Worm (Caenorhabditis elegans) whole organism, mixed stage, embryonic: ENCODE data around the gene ptp-3.

Experiments used
- blmp-1 ChIP-seq: fragments of 150-350 bp; optimal IDR thresholded peaks from 2 replicates; lab custom pipeline; 2014; ENCODE audit warnings: missing biosample characterization, missing genetic modification characterization
- ceh-39 ChIP-seq: fragments of 150-350 bp; optimal IDR thresholded peaks from 2 replicates; lab custom pipeline; 2014; ENCODE audit warnings: missing biosample characterization, missing genetic modification characterization
- ceh-43 ChIP-seq: fragments of 200-800 bp; sonication (Bioruptor generic); optimal IDR thresholded peaks from 2 replicates; lab custom pipeline; 2018; ENCODE audit warnings: mild to moderate bottlenecking, missing genetic modification characterization, moderate library complexity, missing compliant biosample characterization
- ces-1 ChIP-seq: fragments of 150-350 bp; optimal IDR thresholded peaks from 2 replicates; lab custom pipeline; 2014; ENCODE audit warnings: missing biosample characterization, missing genetic modification reagents, missing genetic modification characterization
- drap-1 ChIP-seq: fragments of 200-800 bp; sonication (Bioruptor generic); optimal IDR thresholded peaks from 3 replicates; lab custom pipeline; 2018; ENCODE audit warnings: mild to moderate bottlenecking, missing genetic modification characterization, missing compliant biosample characterization
- elt-1 ChIP-seq: sonication (generic microtip); optimal IDR thresholded peaks from 2 replicates; lab custom pipeline; 2017; ENCODE audit warnings: missing genetic modification characterization, mild to moderate bottlenecking, missing compliant biosample characterization, antibody characterized with exemption, moderate library complexity, borderline replicate concordance; ENCODE audit not compliant: insufficient read depth
- elt-3 ChIP-seq: fragments of 150-350 bp; optimal IDR thresholded peaks from 2 replicates; lab custom pipeline; 2014; ENCODE audit warnings: missing biosample characterization, missing genetic modification characterization
- flh-1 ChIP-seq: fragments of 200-800 bp; sonication (Bioruptor generic); optimal IDR thresholded peaks from 2 replicates; lab custom pipeline; 2018; ENCODE audit warnings: mild to moderate bottlenecking, missing genetic modification characterization, moderate library complexity, missing compliant biosample characterization
- ham-2 ChIP-seq: fragments of 200-800 bp; sonication (Bioruptor generic); optimal IDR thresholded peaks from 2 replicates; lab custom pipeline; 2018; ENCODE audit warnings: mild to moderate bottlenecking, missing genetic modification characterization, missing compliant biosample characterization
- hlh-1 ChIP-seq: fragments of 150-350 bp; optimal IDR thresholded peaks from 2 replicates; lab custom pipeline; 2014; ENCODE audit warnings: missing biosample characterization, missing genetic modification reagents, missing genetic modification characterization
- lin-13 ChIP-seq: fragments of 150-350 bp; optimal IDR thresholded peaks from 2 replicates; lab custom pipeline; 2014; ENCODE audit warnings: missing biosample characterization, missing genetic modification characterization
- lin-32 ChIP-seq: fragments of 200-800 bp; sonication (Bioruptor generic); optimal IDR thresholded peaks from 2 replicates; lab custom pipeline; 2018; ENCODE audit warnings: mild to moderate bottlenecking, missing genetic modification characterization, missing compliant biosample characterization
- lsy-2 ChIP-seq: fragments of 150-350 bp; optimal IDR thresholded peaks from 2 replicates; lab custom pipeline; 2014; ENCODE audit warnings: missing biosample characterization, missing genetic modification characterization
- mab-5 ChIP-seq: fragments of 150-350 bp; optimal IDR thresholded peaks from 2 replicates; lab custom pipeline; 2014; ENCODE audit warnings: missing biosample characterization, missing genetic modification characterization
- mep-1 ChIP-seq: fragments of 150-350 bp; optimal IDR thresholded peaks from 2 replicates; lab custom pipeline; 2017; ENCODE audit warnings: missing biosample characterization, missing genetic modification reagents, missing genetic modification characterization, inconsistent platforms
- mls-2 ChIP-seq: sonication (generic microtip); optimal IDR thresholded peaks from 2 replicates; lab custom pipeline; 2016; ENCODE audit warnings: mild to moderate bottlenecking, missing genetic modification characterization, moderate library complexity, missing compliant biosample characterization
- nhr-2 ChIP-seq: fragments of 150-350 bp; optimal IDR thresholded peaks from 2 replicates; lab custom pipeline; 2014; ENCODE audit warnings: missing biosample characterization, missing genetic modification characterization
- nhr-237 ChIP-seq: fragments of 150-350 bp; optimal IDR thresholded peaks from 2 replicates; lab custom pipeline; 2014; ENCODE audit warnings: missing biosample characterization, missing genetic modification characterization
- nhr-76 ChIP-seq: sonication (generic microtip); optimal IDR thresholded peaks from 2 replicates; lab custom pipeline; 2017; ENCODE audit warnings: missing biosample characterization, missing genetic modification characterization
- sem-2 ChIP-seq: fragments of 200-800 bp; sonication (Bioruptor generic); optimal IDR thresholded peaks from 2 replicates; lab custom pipeline; 2018; ENCODE audit warnings: mild to moderate bottlenecking, missing genetic modification characterization, missing compliant biosample characterization
- snpc-4 ChIP-seq: fragments of 150-350 bp; optimal IDR thresholded peaks from 2 replicates; lab custom pipeline; 2014; ENCODE audit warnings: missing biosample characterization, missing genetic modification characterization
- sptf-1 ChIP-seq: sonication (generic microtip); optimal IDR thresholded peaks from 2 replicates; lab custom pipeline; 2017; ENCODE audit warnings: mild to moderate bottlenecking, missing genetic modification characterization, moderate library complexity, missing compliant biosample characterization
- tbx-8 ChIP-seq: fragments of 200-800 bp; sonication (Bioruptor generic); optimal IDR thresholded peaks from 2 replicates; lab custom pipeline; 2018; ENCODE audit warnings: mild to moderate bottlenecking, missing genetic modification characterization, moderate library complexity, missing compliant biosample characterization
- unc-120 ChIP-seq: sonication (generic microtip); optimal IDR thresholded peaks from 2 replicates; lab custom pipeline; 2017; ENCODE audit warnings: missing genetic modification characterization, missing compliant biosample characterization; ENCODE audit not compliant: poor library complexity, severe bottlenecking
- unc-39 ChIP-seq: fragments of 150-350 bp; optimal IDR thresholded peaks from 2 replicates; lab custom pipeline; 2014; ENCODE audit warnings: missing biosample characterization, missing genetic modification characterization
- ztf-11 ChIP-seq: fragments of 150-350 bp; optimal IDR thresholded peaks from 2 replicates; lab custom pipeline; 2014; ENCODE audit warnings: missing biosample characterization, missing genetic modification characterization

Gene ptp-3

DNA sequence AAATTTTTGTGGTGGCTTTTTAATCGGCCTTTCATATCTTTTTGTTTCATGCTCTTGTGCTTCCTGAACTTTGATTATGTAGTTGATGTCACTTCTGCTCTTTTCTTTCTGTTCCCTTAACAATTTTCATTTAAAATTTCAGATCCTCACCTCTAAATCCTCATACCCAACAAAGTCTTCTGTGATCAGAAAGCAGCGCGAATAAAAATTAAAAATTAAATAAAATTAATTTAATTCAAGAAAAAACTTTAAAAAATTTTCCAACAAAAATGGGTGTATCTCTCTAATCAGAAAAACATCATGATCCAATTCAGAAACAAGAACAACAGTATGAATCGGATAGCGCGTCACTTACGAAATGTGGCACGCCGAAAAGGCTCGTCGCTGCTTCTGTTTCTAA is at the start of gene ptp-3:
Gene ptp-3, plus strand, starts transcription at position 301 of the 400 bp plus-strand sequence.
- TF ChIP-seq elt-3 (tag; lab: Kevin White, UChicago) (no peak), ces-1 (no peak), ceh-39 (no peak), unc-120 (no peak)

DNA sequence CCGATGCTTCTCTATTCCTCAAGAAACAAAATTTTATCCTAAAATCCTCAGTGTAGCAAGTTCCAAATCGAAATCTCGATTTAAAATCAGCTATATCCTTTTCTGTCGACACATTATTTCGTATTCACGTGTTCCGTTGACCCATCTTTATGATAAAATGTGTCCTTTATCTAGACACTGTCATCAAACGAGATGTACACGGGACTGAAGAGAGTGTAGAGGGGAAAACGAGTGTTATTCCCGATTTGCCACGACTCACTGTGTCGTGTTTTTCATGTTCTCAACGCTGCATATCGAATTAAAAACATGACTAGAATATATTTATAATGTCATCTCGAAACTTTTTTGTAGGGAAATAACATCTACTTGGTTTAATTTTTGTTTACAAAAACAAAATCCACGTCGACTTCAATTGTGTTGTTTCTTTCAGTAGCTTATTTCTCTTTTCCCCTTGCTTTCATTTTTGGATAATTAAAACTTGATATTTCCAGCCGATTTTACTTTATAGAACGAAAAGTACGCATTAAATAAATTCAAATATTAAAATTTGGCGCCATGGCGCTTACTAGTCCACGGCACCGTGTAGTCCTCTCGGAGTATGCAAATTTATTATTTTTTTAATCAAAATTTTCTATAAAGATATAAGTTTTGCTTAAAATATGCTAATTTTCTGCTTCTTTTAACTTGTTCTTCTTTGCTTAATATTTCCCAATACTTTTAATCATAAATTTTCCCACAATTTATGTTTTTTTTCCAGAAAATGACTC is 49.4 kb upstream of the ptp-3 start, which contains the start of gene metr-1:
Gene metr-1, plus strand, starts transcription at position 758 of the 767 bp plus-strand sequence.
- TF ChIP-seq elt-3 (tag; lab: Kevin White, UChicago) (no peak), snpc-4 (no peak), nhr-76 (tag; lab: Kevin White, UChicago) (no peak), mep-1 (tag; lab: Kevin White, UChicago) (no peak), elt-1 (peak; percentile 88), nhr-237 (no peak), lin-13 (no peak), unc-120 (no peak), sptf-1 (tag; lab: Kevin White, UChicago) (no peak), ham-2 (GFP tag; lab: Kevin White, UChicago) (peak; percentile 16)

DNA sequence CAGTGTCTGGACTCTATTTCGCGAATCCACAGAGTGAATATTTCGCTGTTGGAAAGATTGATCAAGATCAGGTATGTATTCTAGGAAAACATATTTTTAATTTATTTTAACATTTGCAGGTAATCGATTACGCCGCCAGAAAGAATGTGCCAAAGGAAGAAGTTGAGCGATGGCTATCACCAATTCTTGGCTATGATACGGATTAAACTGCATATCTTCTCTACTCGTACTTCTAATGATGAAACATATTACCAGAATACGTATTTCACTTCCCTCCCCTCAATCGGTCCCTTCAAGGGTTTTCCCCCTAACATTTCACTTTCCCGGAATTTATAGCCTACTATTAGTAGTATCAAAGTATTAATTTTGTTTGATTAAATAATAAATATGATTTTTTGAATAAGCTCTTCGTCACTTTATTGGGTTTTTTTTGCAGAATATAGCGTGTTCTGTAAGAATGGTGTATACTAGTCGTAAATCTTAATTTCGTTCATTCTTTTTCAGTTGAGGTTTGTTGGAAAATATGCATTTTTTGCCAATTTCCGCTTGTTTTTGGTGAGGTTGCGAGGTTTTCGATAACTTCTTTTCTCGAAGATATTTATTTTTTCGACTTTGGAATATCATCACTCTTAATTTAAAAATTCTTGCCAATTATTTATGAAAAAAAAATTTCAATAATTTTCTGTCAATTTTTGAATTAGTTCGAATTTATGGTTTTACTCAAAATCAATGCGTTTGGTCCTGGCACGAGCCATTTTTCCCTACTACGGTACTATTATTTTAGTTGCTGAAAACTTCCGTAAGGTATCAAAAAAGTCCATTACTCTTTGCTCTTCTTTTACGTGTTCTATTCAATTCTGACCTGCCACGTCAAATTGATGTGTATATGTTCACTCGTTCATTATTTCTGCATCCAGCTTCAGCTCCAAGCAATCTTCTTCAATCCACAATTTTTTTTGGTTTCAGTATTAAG is 44.4 kb upstream of the ptp-3 start:
- TF ChIP-seq mep-1 (tag; lab: Kevin White, UChicago) (no peak), mab-5 (tag; lab: Kevin White, UChicago) (no peak), lin-13 (no peak), tbx-8 (no peak)

- TF ChIP-seq nhr-2 = no peak
- no peak for TF ChIP-seq elt-3 (tag; lab: Kevin White, UChicago)
- no peak for TF ChIP-seq ceh-43 (GFP tag; lab: Kevin White, UChicago)
- TF ChIP-seq drap-1 (GFP tag; lab: Kevin White, UChicago) = no peak
- no peak for TF ChIP-seq ztf-11 (tag; lab: Kevin White, UChicago)
- no peak for TF ChIP-seq lsy-2 (tag; lab: Kevin White, UChicago)
Measured at ce11 chrII:10932305-10932704, 43.0 kb upstream of the ptp-3 start.

ce11 chrII:10933948-10934722 is 41.2 kb upstream of the ptp-3 start:
- no peak for TF ChIP-seq hlh-1 (tag; lab: Kevin White, UChicago)
- TF ChIP-seq snpc-4 = no peak
- no peak for TF ChIP-seq sem-2 (GFP tag; lab: Kevin White, UChicago)
- no peak for TF ChIP-seq sptf-1 (tag; lab: Kevin White, UChicago)
- no peak for TF ChIP-seq ztf-11 (tag; lab: Kevin White, UChicago)
- no peak for TF ChIP-seq mep-1 (tag; lab: Kevin White, UChicago)
- TF ChIP-seq mls-2 (tag; lab: Kevin White, UChicago) = no peak
- TF ChIP-seq lin-13 = no peak
- no peak for TF ChIP-seq lsy-2 (tag; lab: Kevin White, UChicago)
- TF ChIP-seq elt-1 = no peak
- TF ChIP-seq mab-5 (tag; lab: Kevin White, UChicago) = no peak
- TF ChIP-seq unc-39 (tag; lab: Kevin White, UChicago) = no peak
- no peak for TF ChIP-seq lin-32 (GFP tag; lab: Kevin White, UChicago)
- TF ChIP-seq, all 35 proteins: peak for 0

DNA sequence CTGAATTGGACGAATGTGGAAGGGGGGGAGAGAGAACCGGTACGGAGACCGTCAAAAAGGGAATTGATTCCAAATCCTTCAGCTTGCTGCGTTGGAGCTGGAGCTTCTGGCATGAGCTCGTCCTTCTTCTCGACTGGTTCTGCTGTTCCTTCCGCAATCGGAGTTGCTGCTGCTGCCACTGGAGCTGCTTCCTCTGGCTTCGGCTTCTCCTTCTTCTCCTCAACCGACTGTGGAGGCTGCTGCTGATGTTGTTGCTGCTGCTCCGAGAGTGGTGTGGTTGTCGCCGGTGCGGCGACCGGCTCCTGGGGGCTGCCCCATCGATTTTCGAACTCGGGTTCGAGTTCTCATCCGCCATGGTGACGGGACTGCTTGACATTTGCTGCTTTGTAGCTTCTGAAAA is 40.6 kb upstream of the ptp-3 start, which contains the start of gene R03D7.2:
Gene R03D7.2, minus strand, starts transcription at position 399 of the 400 bp plus-strand sequence.
- no peak for TF ChIP-seq flh-1 (GFP tag; lab: Kevin White, UChicago)
- TF ChIP-seq blmp-1 (tag; lab: Kevin White, UChicago) = no peak
- no peak for TF ChIP-seq unc-39 (tag; lab: Kevin White, UChicago)
